Fruit fly (Drosophila melanogaster) whole organism, adult: ENCODE data around the gene slp1.
A peak's percentile ranks its signal among the peaks of the same experiment; 100 is the strongest.

Experiments
- CG11617 ChIP-seq: fragments of 200-800 bp; sonication (Bioruptor generic); optimal IDR thresholded peaks from 2 replicates; lab custom pipeline; 2017; ENCODE audit warnings: mild to moderate bottlenecking, missing biosample characterization, missing genetic modification reagents, missing genetic modification characterization
- CG12768 ChIP-seq: fragments of 200-800 bp; sonication (Bioruptor generic); optimal IDR thresholded peaks from 2 replicates; lab custom pipeline; 2017; ENCODE audit warnings: missing biosample characterization, missing genetic modification characterization, mild to moderate bottlenecking, moderate library complexity, missing genetic modification reagents
- CG14711 ChIP-seq: fragments of 200-800 bp; sonication (Bioruptor generic); optimal IDR thresholded peaks from 2 replicates; lab custom pipeline; 2018; ENCODE audit warnings: missing biosample characterization, mild to moderate bottlenecking, missing genetic modification characterization, moderate library complexity
- CG1620 ChIP-seq: fragments of 200-800 bp; sonication (Bioruptor generic); optimal IDR thresholded peaks from 2 replicates; lab custom pipeline; 2016; ENCODE audit warnings: missing biosample characterization, missing genetic modification characterization
- CG33017 ChIP-seq: fragments of 200-800 bp; sonication (Bioruptor generic); optimal IDR thresholded peaks from 2 replicates; lab custom pipeline; 2018; ENCODE audit warnings: missing biosample characterization, mild to moderate bottlenecking, missing genetic modification characterization, moderate library complexity
- CG5204 ChIP-seq: fragments of 200-800 bp; sonication (Bioruptor generic); optimal IDR thresholded peaks from 2 replicates; lab custom pipeline; 2016; ENCODE audit warnings: missing biosample characterization, missing genetic modification characterization
- CG7045 ChIP-seq: fragments of 200-800 bp; sonication (Bioruptor generic); optimal IDR thresholded peaks from 2 replicates; lab custom pipeline; 2017; ENCODE audit warnings: missing biosample characterization, mild to moderate bottlenecking, missing genetic modification characterization
- CG7101 ChIP-seq: fragments of 200-800 bp; sonication (Bioruptor generic); optimal IDR thresholded peaks from 2 replicates; lab custom pipeline; 2018; ENCODE audit warnings: missing biosample characterization, mild to moderate bottlenecking, missing genetic modification characterization, moderate library complexity
- Clk ChIP-seq: fragments of 200-800 bp; sonication (Bioruptor generic); optimal IDR thresholded peaks from 2 replicates; lab custom pipeline; 2017; ENCODE audit warnings: missing biosample characterization, missing genetic modification characterization
- Crg-1 ChIP-seq: fragments of 200-800 bp; sonication (Bioruptor generic); optimal IDR thresholded peaks from 2 replicates; lab custom pipeline; 2016; ENCODE audit warnings: missing biosample characterization, missing genetic modification characterization
- Hr96 ChIP-seq: fragments of 200-800 bp; sonication (Bioruptor generic); optimal IDR thresholded peaks from 2 replicates; lab custom pipeline; 2016; ENCODE audit warnings: missing biosample characterization, missing genetic modification characterization
- Mnt ChIP-seq: fragments of 200-800 bp; sonication (Bioruptor generic); optimal IDR thresholded peaks from 2 replicates; lab custom pipeline; 2016; ENCODE audit warnings: missing biosample characterization, mild to moderate bottlenecking, missing genetic modification characterization
- bab1 ChIP-seq: fragments of 200-800 bp; sonication (Bioruptor generic); optimal IDR thresholded peaks from 3 replicates; lab custom pipeline; 2019; ENCODE audit warnings: missing biosample characterization, mild to moderate bottlenecking, missing genetic modification characterization, moderate library complexity
- cic ChIP-seq: fragments of 200-800 bp; sonication (Bioruptor generic); optimal IDR thresholded peaks from 2 replicates; lab custom pipeline; 2017; ENCODE audit warnings: missing biosample characterization, mild to moderate bottlenecking, missing genetic modification characterization, moderate library complexity
- cnc ChIP-seq, 2 experiments: fragments of >200 bp; optimal IDR thresholded peaks; 2 replicates each; lab custom pipeline; 2017
- kay ChIP-seq: fragments of 200-800 bp; sonication (Bioruptor generic); peaks from one replicate; lab custom pipeline; 2016; ENCODE audit warnings: missing biosample characterization, missing genetic modification characterization, borderline replicate concordance
- ovo ChIP-seq: fragments of 200-800 bp; sonication (Bioruptor generic); optimal IDR thresholded peaks from 2 replicates; lab custom pipeline; 2016; ENCODE audit warnings: missing biosample characterization, missing genetic modification characterization
- pad ChIP-seq: fragments of 200-800 bp; sonication (Bioruptor generic); optimal IDR thresholded peaks from 3 replicates; lab custom pipeline; 2017; ENCODE audit warnings: missing biosample characterization, missing genetic modification characterization, mild to moderate bottlenecking, moderate library complexity, missing genetic modification reagents
- tj ChIP-seq: fragments of 200-800 bp; sonication (Bioruptor generic); optimal IDR thresholded peaks from 3 replicates; lab custom pipeline; 2017; ENCODE audit warnings: missing biosample characterization, mild to moderate bottlenecking, missing genetic modification characterization, moderate library complexity
- toe ChIP-seq: fragments of 200-800 bp; sonication (Bioruptor generic); optimal IDR thresholded peaks from 2 replicates; lab custom pipeline; 2016; ENCODE audit warnings: missing biosample characterization, missing genetic modification characterization

slp1 gene

DNA sequence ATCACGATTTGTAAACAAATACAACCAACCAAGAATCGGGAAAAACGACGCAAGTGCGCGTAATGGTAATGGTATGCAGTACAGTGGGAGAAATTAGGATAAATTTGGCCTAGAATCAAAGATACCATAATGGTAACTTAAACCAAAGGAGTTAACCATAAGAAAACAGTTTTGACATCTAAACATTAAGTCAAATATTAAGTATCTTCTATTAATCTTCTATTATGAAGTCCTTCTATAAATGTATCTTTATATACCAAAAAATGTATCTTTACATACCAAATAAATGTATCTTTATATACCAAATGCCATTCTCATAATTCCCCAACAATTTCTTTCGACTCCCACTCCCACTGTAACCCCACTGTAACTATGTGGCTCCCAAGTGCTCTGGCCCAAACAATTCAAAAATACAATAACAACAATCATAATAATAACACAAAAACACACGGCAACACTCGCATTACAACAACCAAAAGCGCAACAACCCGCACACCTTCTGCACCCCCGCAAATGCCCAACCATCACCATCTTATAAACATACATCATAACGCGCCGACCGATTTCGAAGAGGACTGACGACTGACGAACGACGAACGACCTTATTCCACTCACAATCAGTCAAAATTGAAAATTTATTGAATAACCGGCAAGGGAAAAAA is 30.2 kb downstream of the slp1 start:
- TF ChIP-seq toe (no peak), pad (GFP tag; lab: Kevin White, UChicago) (no peak), Clk (GFP tag; lab: Kevin White, UChicago) (no peak), tj (GFP tag; lab: Kevin White, UChicago) (no peak), Mnt (GFP tag; lab: Kevin White, UChicago) (no peak), cnc (optimal IDR thresholded peaks at IDR 0.05; lab: Kevin White, UChicago) (no peak), CG14711 (no peak), CG33017 (tag; lab: Kevin White, UChicago) (no peak), cic (GFP tag; lab: Kevin White, UChicago) (no peak), kay (GFP tag; lab: Kevin White, UChicago) (no peak)

DNA sequence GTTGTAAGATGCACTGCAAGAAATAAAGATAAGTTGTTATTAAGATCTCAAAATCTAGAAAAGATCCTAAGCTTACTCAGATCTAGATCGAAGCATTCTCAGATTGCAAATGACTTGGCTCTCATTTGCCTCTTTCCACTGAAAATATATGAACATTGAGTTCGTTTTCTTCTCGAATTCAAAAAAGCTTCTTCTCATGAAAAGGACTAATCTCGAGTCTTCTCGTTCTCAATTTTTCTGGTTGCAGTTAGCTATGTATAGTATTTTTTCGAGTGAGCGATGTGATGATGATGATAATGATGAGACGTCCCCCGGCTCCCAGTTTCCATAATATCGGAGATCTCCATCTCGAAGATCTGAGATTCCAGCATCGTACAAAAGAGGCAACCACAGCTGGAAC is 30.9 kb downstream of the slp1 start:
- TF ChIP-seq CG33017 (tag; lab: Kevin White, UChicago) (no peak), Mnt (GFP tag; lab: Kevin White, UChicago) (no peak), bab1 (no peak), cnc (optimal IDR thresholded peaks at IDR 0.05; lab: Kevin White, UChicago) (no peak), CG7045 (GFP tag; lab: Kevin White, UChicago) (no peak), CG5204 (GFP tag; lab: Kevin White, UChicago) (no peak), CG11617 (no peak), CG12768 (GFP tag; lab: Kevin White, UChicago) (no peak), Hr96 (GFP tag; lab: Kevin White, UChicago) (no peak), pad (GFP tag; lab: Kevin White, UChicago) (no peak), kay (GFP tag; lab: Kevin White, UChicago) (no peak), cic (GFP tag; lab: Kevin White, UChicago) (no peak), ovo (GFP tag; lab: Kevin White, UChicago) (no peak), toe (no peak), CG7101 (tag; lab: Kevin White, UChicago) (no peak), CG14711 (no peak)

DNA sequence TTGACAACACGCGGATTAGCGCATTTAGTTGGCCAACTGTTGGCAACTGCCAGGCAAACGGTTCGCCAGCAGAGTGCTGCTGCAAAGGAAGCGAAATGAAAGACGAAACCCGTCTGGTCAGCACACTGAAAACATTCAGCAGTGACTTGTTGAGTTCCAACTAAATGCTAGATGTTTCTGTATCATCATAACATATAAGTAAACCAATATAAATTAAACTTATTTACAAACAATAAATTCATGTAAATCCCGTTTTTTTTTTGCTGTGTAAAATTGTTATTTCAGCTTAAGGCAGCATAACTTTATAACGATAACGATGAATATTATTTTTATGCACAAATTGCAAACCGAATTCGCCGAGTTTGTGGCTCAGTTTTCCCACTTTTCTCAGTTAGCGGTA is 32.6 kb downstream of the slp1 start:
- TF ChIP-seq CG7045 (GFP tag; lab: Kevin White, UChicago) (no peak), CG33017 (tag; lab: Kevin White, UChicago) (no peak), CG11617 (no peak), Hr96 (GFP tag; lab: Kevin White, UChicago) (no peak), bab1 (no peak), CG12768 (GFP tag; lab: Kevin White, UChicago) (no peak), Mnt (GFP tag; lab: Kevin White, UChicago) (no peak), CG5204 (GFP tag; lab: Kevin White, UChicago) (no peak), CG1620 (GFP tag; lab: Kevin White, UChicago) (no peak), pad (GFP tag; lab: Kevin White, UChicago) (no peak), cic (GFP tag; lab: Kevin White, UChicago) (no peak), cnc (optimal IDR thresholded peaks at IDR 0.05; lab: Kevin White, UChicago) (no peak), kay (GFP tag; lab: Kevin White, UChicago) (no peak), CG14711 (no peak), tj (GFP tag; lab: Kevin White, UChicago) (no peak), Clk (GFP tag; lab: Kevin White, UChicago) (no peak), toe (no peak), ovo (GFP tag; lab: Kevin White, UChicago) (no peak), Crg-1 (no peak)

DNA sequence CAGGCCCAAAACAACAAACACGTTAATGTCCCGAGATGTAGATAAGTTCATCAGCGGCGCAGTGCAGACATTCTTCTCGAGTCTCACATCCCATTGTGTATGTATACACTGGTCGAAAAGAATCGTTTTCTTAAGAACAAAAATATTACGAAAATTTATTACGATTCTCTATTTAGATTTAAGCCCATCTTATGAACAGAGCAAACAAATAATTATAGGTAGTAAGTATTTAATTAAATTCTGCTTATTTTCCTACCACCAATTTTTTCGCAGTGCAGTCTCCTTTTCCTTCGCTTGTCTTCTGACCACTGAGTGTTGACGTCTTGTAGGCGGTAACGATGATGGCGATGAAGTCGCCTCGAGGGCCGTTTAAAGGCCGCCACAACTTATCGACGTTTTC is 35.9 kb downstream of the slp1 start:
- TF ChIP-seq CG7045 (GFP tag; lab: Kevin White, UChicago) (no peak), Clk (GFP tag; lab: Kevin White, UChicago) (no peak), CG1620 (GFP tag; lab: Kevin White, UChicago) (no peak), tj (GFP tag; lab: Kevin White, UChicago) (no peak), cic (GFP tag; lab: Kevin White, UChicago) (no peak), pad (GFP tag; lab: Kevin White, UChicago) (no peak), ovo (GFP tag; lab: Kevin White, UChicago) (no peak), CG7101 (tag; lab: Kevin White, UChicago) (no peak)

DNA sequence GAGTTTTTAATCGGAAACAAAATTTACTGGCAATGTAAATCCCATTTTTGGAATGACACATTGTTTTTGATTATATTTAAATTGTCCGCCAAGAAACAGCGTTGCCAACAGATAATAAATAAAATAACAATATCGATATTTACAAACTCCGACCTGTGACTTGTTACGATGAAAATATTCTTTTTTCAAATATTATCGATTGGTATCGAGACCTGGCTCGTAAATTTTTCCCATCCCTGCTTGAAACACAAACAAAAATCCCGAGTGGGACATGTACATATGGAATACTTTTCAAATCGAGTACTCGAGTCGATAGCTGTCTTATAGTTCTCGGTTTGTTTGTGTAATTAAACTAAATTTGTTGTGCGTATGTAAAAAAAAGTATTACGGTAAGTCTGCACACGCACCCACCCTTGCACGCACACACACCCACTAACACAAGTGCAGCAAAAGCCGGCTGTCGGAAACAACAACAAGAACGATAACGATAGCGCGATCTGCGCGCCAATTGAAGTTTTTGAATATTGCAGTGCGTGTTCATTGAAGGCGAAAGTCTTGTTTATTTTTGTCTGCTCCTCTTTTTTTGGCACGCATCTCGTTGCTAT is 37.1 kb downstream of the slp1 start, which contains the start of gene TTLL4B:
TSS of gene TTLL4B (plus strand) at position 232 of the 605 bp plus-strand sequence.
- TF ChIP-seq CG33017 (tag; lab: Kevin White, UChicago) (no peak), Mnt (GFP tag; lab: Kevin White, UChicago) (no peak), bab1 (peak; percentile 34), CG12768 (GFP tag; lab: Kevin White, UChicago) (no peak), CG7101 (tag; lab: Kevin White, UChicago) (no peak), pad (GFP tag; lab: Kevin White, UChicago) (no peak), cic (GFP tag; lab: Kevin White, UChicago) (no peak), cnc (optimal IDR thresholded peaks at IDR 0.05; lab: Kevin White, UChicago) (no peak), toe (peak; percentile 13)

DNA sequence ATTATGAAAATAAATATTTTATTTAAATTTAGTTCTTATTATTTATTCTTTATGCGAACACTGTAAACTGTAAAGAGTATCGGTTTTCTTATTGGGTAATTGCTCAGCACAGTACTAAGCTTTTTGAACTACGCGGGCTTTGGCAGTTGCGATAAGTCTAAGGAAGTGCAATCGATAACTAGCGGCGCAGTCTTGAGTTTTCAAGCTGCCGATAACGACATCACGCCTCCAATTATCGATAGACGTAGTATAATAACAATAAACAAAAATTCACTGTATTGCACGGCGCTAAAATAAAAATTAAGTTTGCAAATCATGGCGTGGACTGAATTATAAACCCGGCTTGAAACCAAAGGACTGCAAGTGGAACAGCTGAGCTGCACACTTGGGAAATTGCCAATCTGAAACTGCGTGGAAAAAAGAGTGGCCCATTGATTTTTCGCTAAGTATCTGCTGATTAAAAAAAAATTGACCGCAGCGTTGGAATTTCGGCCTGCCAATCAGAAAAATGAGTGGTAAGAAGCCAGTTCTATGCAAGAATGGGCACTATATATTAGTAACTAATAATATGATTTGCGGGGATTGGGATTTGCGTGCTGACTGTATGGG is 42.1 kb downstream of the slp1 start, which contains the start of gene Cep97:
TSS of gene Cep97 (plus strand) at position 224 of the 609 bp plus-strand sequence.
- no peak for TF ChIP-seq Clk (GFP tag; lab: Kevin White, UChicago)
- TF ChIP-seq CG33017 (tag; lab: Kevin White, UChicago) = no peak
- no peak for TF ChIP-seq CG14711
- no peak for TF ChIP-seq kay (GFP tag; lab: Kevin White, UChicago)
